Fruit fly (Drosophila melanogaster): Measurements from ENCODE around the gene CG44227.

CG44227 gene

dm6 chr3R:8664699-8665340 is 20.2 kb downstream of the CG44227 start:
- no peak for TF ChIP-seq Sin3A (optimal IDR thresholded peaks at IDR 0.05)
- no peak for TF ChIP-seq insv (optimal IDR thresholded peaks at IDR 0.05)
- no peak for TF ChIP-seq Myc (optimal IDR thresholded peaks at IDR 0.05)
- TF ChIP-seq psq (optimal IDR thresholded peaks at IDR 0.05): no peak
- no peak for TF ChIP-seq ttk (optimal IDR thresholded peaks at IDR 0.05)
- TF ChIP-seq h (optimal IDR thresholded peaks at IDR 0.05): no peak

- TF ChIP-seq Sin3A (optimal IDR thresholded peaks at IDR 0.05) (no peak), psq (optimal IDR thresholded peaks at IDR 0.05) (no peak), h (optimal IDR thresholded peaks at IDR 0.05) (no peak), Myc (optimal IDR thresholded peaks at IDR 0.05) (no peak), ttk (optimal IDR thresholded peaks at IDR 0.05) (no peak), insv (optimal IDR thresholded peaks at IDR 0.05) (no peak)
Measured at dm6 chr3R:8663668-8664283, 21.2 kb downstream of the CG44227 start, which contains the start of gene CG8032. Gene CG8032, plus strand, starts transcription at chr3R:8664115.

- TF ChIP-seq psq (optimal IDR thresholded peaks at IDR 0.05) (no peak), h (optimal IDR thresholded peaks at IDR 0.05) (no peak), Sin3A (optimal IDR thresholded peaks at IDR 0.05) (no peak), ttk (optimal IDR thresholded peaks at IDR 0.05) (no peak), insv (optimal IDR thresholded peaks at IDR 0.05) (no peak), Myc (optimal IDR thresholded peaks at IDR 0.05) (no peak)
Measured at dm6 chr3R:8660661-8661060, 24.3 kb downstream of the CG44227 start, which contains the start of gene bel. Gene bel, minus strand, starts transcription at chr3R:8660761.

dm6 chr3R:8659907-8660660 is 24.9 kb downstream of the CG44227 start:
- TF ChIP-seq psq (optimal IDR thresholded peaks at IDR 0.05) (no peak), Sin3A (optimal IDR thresholded peaks at IDR 0.05) (no peak), insv (optimal IDR thresholded peaks at IDR 0.05) (no peak), ttk (optimal IDR thresholded peaks at IDR 0.05) (no peak), h (optimal IDR thresholded peaks at IDR 0.05) (no peak), Myc (optimal IDR thresholded peaks at IDR 0.05) (no peak)

dm6 chr3R:8659200-8659897 is 25.6 kb downstream of the CG44227 start:
- TF ChIP-seq h (optimal IDR thresholded peaks at IDR 0.05) (no peak), Myc (optimal IDR thresholded peaks at IDR 0.05) (no peak), insv (optimal IDR thresholded peaks at IDR 0.05) (no peak), Sin3A (optimal IDR thresholded peaks at IDR 0.05) (no peak), ttk (optimal IDR thresholded peaks at IDR 0.05) (no peak), psq (optimal IDR thresholded peaks at IDR 0.05) (no peak)

dm6 chr3R:8658688-8659087 is 26.3 kb downstream of the CG44227 start:
- no peak for TF ChIP-seq psq (optimal IDR thresholded peaks at IDR 0.05)
- TF ChIP-seq insv (optimal IDR thresholded peaks at IDR 0.05): no peak
- TF ChIP-seq Myc (optimal IDR thresholded peaks at IDR 0.05): no peak
- no peak for TF ChIP-seq Sin3A (optimal IDR thresholded peaks at IDR 0.05)
- TF ChIP-seq ttk (optimal IDR thresholded peaks at IDR 0.05): no peak
- no peak for TF ChIP-seq h (optimal IDR thresholded peaks at IDR 0.05)

dm6 chr3R:8654666-8655065 is 30.3 kb downstream of the CG44227 start, which contains the start of gene CG42489:
Gene CG42489, minus strand, starts transcription at chr3R:8654766.
- TF ChIP-seq Sin3A (optimal IDR thresholded peaks at IDR 0.05) (no peak), Myc (optimal IDR thresholded peaks at IDR 0.05) (no peak), psq (optimal IDR thresholded peaks at IDR 0.05) (no peak), ttk (optimal IDR thresholded peaks at IDR 0.05) (no peak)

- TF ChIP-seq Sin3A (optimal IDR thresholded peaks at IDR 0.05) (no peak), ttk (optimal IDR thresholded peaks at IDR 0.05) (no peak), insv (optimal IDR thresholded peaks at IDR 0.05) (no peak), Myc (optimal IDR thresholded peaks at IDR 0.05) (no peak), psq (optimal IDR thresholded peaks at IDR 0.05) (no peak), h (optimal IDR thresholded peaks at IDR 0.05) (no peak)
Measured at dm6 chr3R:8654058-8654457, 30.9 kb downstream of the CG44227 start.

dm6 chr3R:8652731-8653130 is 32.2 kb downstream of the CG44227 start, which contains the start of the genes Sys1 and Dhod:
Gene Sys1, plus strand, starts transcription at chr3R:8652821.
Gene Dhod, minus strand, starts transcription at chr3R:8652916.
- TF ChIP-seq psq (optimal IDR thresholded peaks at IDR 0.05) (no peak), h (optimal IDR thresholded peaks at IDR 0.05) (no peak), ttk (optimal IDR thresholded peaks at IDR 0.05) (no peak), Sin3A (optimal IDR thresholded peaks at IDR 0.05) (no peak), insv (optimal IDR thresholded peaks at IDR 0.05) (no peak), Myc (optimal IDR thresholded peaks at IDR 0.05) (no peak)

dm6 chr3R:8650741-8651140 is 34.2 kb downstream of the CG44227 start, which contains the start of the genes Mkk4 and SLIRP2:
Gene Mkk4, minus strand, starts transcription at chr3R:8650796.
Gene SLIRP2, plus strand, starts transcription at chr3R:8651084.
- TF ChIP-seq Sin3A (optimal IDR thresholded peaks at IDR 0.05) (no peak), insv (optimal IDR thresholded peaks at IDR 0.05) (no peak), psq (optimal IDR thresholded peaks at IDR 0.05) (no peak), h (optimal IDR thresholded peaks at IDR 0.05) (no peak), Myc (optimal IDR thresholded peaks at IDR 0.05) (no peak), ttk (optimal IDR thresholded peaks at IDR 0.05) (no peak)

- no peak for TF ChIP-seq ttk (optimal IDR thresholded peaks at IDR 0.05)
- no peak for TF ChIP-seq Sin3A (optimal IDR thresholded peaks at IDR 0.05)
- no peak for TF ChIP-seq psq (optimal IDR thresholded peaks at IDR 0.05)
- TF ChIP-seq h (optimal IDR thresholded peaks at IDR 0.05): no peak
- TF ChIP-seq Myc (optimal IDR thresholded peaks at IDR 0.05): no peak
- no peak for TF ChIP-seq insv (optimal IDR thresholded peaks at IDR 0.05)
Measured at dm6 chr3R:8645580-8646220, 39.3 kb downstream of the CG44227 start, which contains the start of gene Cyp313b1. Gene Cyp313b1, minus strand, starts transcription at chr3R:8645650.

Data from Kc167 (cell line).